Worm (Caenorhabditis elegans) whole organism, L2 larva: ENCODE results near the gene xpo-3.

ENCODE experiments used
- ZK546.5 ChIP-seq: sonication (generic microtip); optimal IDR thresholded peaks from 2 replicates; lab custom pipeline; 2017; ENCODE audit warnings: missing biosample characterization, missing genetic modification characterization
- blmp-1 ChIP-seq: sonication (generic microtip); optimal IDR thresholded peaks from 2 replicates; lab custom pipeline; 2017; ENCODE audit warnings: missing genetic modification characterization, mild to moderate bottlenecking, missing compliant biosample characterization, antibody characterized with exemption, moderate library complexity; ENCODE audit not compliant: insufficient read depth
- ceh-82 ChIP-seq: fragments of 150-350 bp; optimal IDR thresholded peaks from 2 replicates; lab custom pipeline; 2014; ENCODE audit warnings: missing biosample characterization, missing genetic modification characterization
- mbf-1 ChIP-seq: sonication (generic microtip); optimal IDR thresholded peaks from 2 replicates; lab custom pipeline; 2017; ENCODE audit warnings: missing biosample characterization, missing genetic modification characterization
- mdl-1 ChIP-seq, 2 experiments: fragments of 150-350 bp in 1 of 2; sonication (generic microtip) in 1 of 2; optimal IDR thresholded peaks; 2 replicates each; lab custom pipeline; 2017; ENCODE audit warnings: missing biosample characterization in 2 of 2, missing genetic modification characterization in 2 of 2
- nhr-11 ChIP-seq: fragments of 150-350 bp; optimal IDR thresholded peaks from 2 replicates; lab custom pipeline; 2014; ENCODE audit warnings: missing biosample characterization, missing genetic modification characterization
- nhr-25 ChIP-seq: fragments of 150-350 bp; sonication (generic microtip); optimal IDR thresholded peaks from 3 replicates; lab custom pipeline; 2014; ENCODE audit warnings: missing biosample characterization, missing genetic modification characterization
- snpc-4 ChIP-seq: fragments of 150-350 bp; optimal IDR thresholded peaks from 2 replicates; lab custom pipeline; 2014; ENCODE audit warnings: missing biosample characterization, missing genetic modification characterization
- ztf-11 ChIP-seq: sonication (generic microtip); optimal IDR thresholded peaks from 2 replicates; lab custom pipeline; 2017; ENCODE audit warnings: missing biosample characterization, missing genetic modification characterization

DNA sequence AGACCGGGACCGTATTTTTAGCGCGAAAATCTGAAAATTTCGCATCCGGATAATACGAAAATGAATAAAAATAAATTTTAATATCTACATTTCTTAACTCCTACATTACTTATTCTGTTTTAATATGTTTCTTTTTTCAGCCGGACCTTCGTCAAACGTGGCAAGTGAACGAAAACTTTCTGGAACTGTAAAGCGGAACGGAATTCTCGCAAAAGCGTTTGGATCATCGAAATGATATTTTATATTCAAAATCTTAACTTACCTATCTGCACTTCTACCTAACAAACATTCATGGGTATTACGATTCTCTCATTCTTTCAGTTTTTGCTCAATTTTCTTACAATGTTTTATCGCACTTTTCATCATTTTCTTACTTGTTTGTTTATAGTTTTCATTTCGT, 17.2 kb downstream of the xpo-3 start:
- TF ChIP-seq mdl-1 (tag; optimal IDR thresholded peaks at IDR 0.05; lab: Kevin White, UChicago) (no peak), nhr-11 (tag; lab: Kevin White, UChicago) (no peak), blmp-1 (tag; lab: Kevin White, UChicago) (no peak), nhr-25 (tag; lab: Kevin White, UChicago) (no peak), ZK546.5 (tag; lab: Kevin White, UChicago) (no peak), mbf-1 (tag; lab: Kevin White, UChicago) (no peak), snpc-4 (tag; lab: Kevin White, UChicago) (no peak), ceh-82 (tag; lab: Kevin White, UChicago) (no peak), ztf-11 (tag; lab: Kevin White, UChicago) (no peak)
